Fruit fly (Drosophila melanogaster): ENCODE results near the gene CG5194.

Gene CG5194

DNA sequence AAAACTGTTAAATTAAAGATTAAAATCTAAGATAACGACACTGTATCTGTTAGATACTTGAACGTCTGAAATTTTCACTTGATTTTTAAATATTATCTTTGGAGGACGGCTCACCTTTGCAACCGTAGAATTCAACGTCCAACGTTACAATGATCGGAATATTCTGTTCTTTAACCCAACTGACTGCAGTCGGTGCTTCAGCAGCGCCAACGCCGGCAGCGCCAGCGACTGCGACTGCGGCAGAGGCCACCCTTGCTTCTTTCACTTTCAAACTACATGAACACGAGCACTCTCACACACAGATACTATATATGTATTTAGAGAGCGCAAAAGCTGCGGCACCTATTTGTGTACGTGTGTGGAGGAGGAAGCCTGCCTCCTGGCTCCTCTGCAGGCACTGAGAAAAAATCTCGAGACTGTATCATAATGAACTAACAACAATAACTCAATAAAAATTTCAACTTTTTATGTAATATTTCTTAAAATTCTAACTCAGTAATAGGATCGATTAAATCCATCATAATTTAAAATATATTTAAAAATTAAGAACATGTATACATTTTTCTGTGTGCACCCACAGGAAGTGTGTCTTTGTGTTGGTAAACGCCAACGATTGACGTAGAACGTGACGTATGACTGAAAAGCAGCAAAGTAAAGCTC, 47.9 kb upstream of the CG5194 start (continued):
- TF ChIP-seq D (optimal IDR thresholded peaks at IDR 0.05) = no peak
- peak; percentile 84 for TF ChIP-seq D (GFP tag; optimal IDR thresholded peaks at IDR 0.05)
- 0 out of 2 replicates have a peak, but pooled peaks have one; percentile 58 for TF ChIP-seq CG10321 (GFP tag; IDR thresholded peaks at IDR 0.05)
- peak; percentile 90 for TF ChIP-seq HHEX (GFP tag; optimal IDR thresholded peaks at IDR 0.05)
- peak; percentile 61 for TF ChIP-seq CG30020 (tag; optimal IDR thresholded peaks at IDR 0.05)
- TF ChIP-seq zen2 (GFP tag; IDR thresholded peaks at IDR 0.05; ENCODE audit: partially characterized antibody) = no peak
- TF ChIP-seq lov (optimal IDR thresholded peaks at IDR 0.05) = no peak
- TF ChIP-seq lov (GFP tag; IDR thresholded peaks at IDR 0.05) = peak; percentile 53; the same call in 1 of the 3 replicates
- TF ChIP-seq Hand (GFP tag; optimal IDR thresholded peaks at IDR 0.05) = peak; percentile 96
- TF ChIP-seq slou (GFP tag; optimal IDR thresholded peaks at IDR 0.05) = peak; percentile 83
- TF ChIP-seq CG10543 (GFP tag; optimal IDR thresholded peaks at IDR 0.05) = peak; percentile 95
- TF ChIP-seq br (optimal IDR thresholded peaks at IDR 0.05) = no peak
- TF ChIP-seq caup (GFP tag; optimal IDR thresholded peaks at IDR 0.05; ENCODE audit: severe bottlenecking) = peak; percentile 92
- peak; percentile 43 for TF ChIP-seq CG3995 (GFP tag; optimal IDR thresholded peaks at IDR 0.05)
- TF ChIP-seq E2f1 (GFP tag; IDR thresholded peaks at IDR 0.05) = peak; percentile 83
- peak; percentile 91 for TF ChIP-seq CG17359 (tag; optimal IDR thresholded peaks at IDR 0.05)
- TF ChIP-seq nom (GFP tag; optimal IDR thresholded peaks at IDR 0.05) = peak; percentile 90
- peak; percentile 57 to 60 for TF ChIP-seq chif (GFP tag; optimal IDR thresholded peaks at IDR 0.05)
- TF ChIP-seq CG16779 (GFP tag; IDR thresholded peaks at IDR 0.05) = 0 out of 2 replicates have a peak, but pooled peaks have one; percentile 66
- no peak for TF ChIP-seq CG15479 (GFP tag; optimal IDR thresholded peaks at IDR 0.05)
- peak; percentile 90 for TF ChIP-seq CG32772 (GFP tag; IDR thresholded peaks at IDR 0.05)
- TF ChIP-seq CG14441 (GFP tag; IDR thresholded peaks at IDR 0.05) = peak; percentile 79
- peak; percentile 87 for TF ChIP-seq CG4328 (GFP tag; optimal IDR thresholded peaks at IDR 0.05)
- peak; percentile 97 for TF ChIP-seq lbe (GFP tag; optimal IDR thresholded peaks at IDR 0.05)
- TF ChIP-seq Dfd (GFP tag; optimal IDR thresholded peaks at IDR 0.05) = no peak
- peak; percentile 78 for TF ChIP-seq CG12942 (GFP tag; optimal IDR thresholded peaks at IDR 0.05)
- peak; percentile 94 for TF ChIP-seq CG10147 (GFP tag; optimal IDR thresholded peaks at IDR 0.05)
- TF ChIP-seq CG3281 (GFP tag; optimal IDR thresholded peaks at IDR 0.05) = peak; percentile 93
- no peak for TF ChIP-seq usp (GFP tag; optimal IDR thresholded peaks at IDR 0.05)
- TF ChIP-seq tap (tag; optimal IDR thresholded peaks at IDR 0.05) = peak; percentile 85
- peak; percentile 87 for TF ChIP-seq so (GFP tag; IDR thresholded peaks at IDR 0.05)
- TF ChIP-seq CG1529 (GFP tag; optimal IDR thresholded peaks at IDR 0.05) = peak; percentile 81
- no peak for TF ChIP-seq HLHmδ (GFP tag; optimal IDR thresholded peaks at IDR 0.05)
- no peak for TF ChIP-seq stwl (tag; optimal IDR thresholded peaks at IDR 0.05)
- peak; percentile 10 for TF ChIP-seq CG1792 (GFP tag; optimal IDR thresholded peaks at IDR 0.05)
- peak; percentile 80 for TF ChIP-seq cg (GFP tag; optimal IDR thresholded peaks at IDR 0.05)
- TF ChIP-seq al (GFP tag; IDR thresholded peaks at IDR 0.05) = peak; percentile 86
- peak; percentile 85 for TF ChIP-seq tin (GFP tag; optimal IDR thresholded peaks at IDR 0.05)
- TF ChIP-seq CG6765 (GFP tag; optimal IDR thresholded peaks at IDR 0.05) = peak; percentile 85
- TF ChIP-seq gcm (GFP tag; optimal IDR thresholded peaks at IDR 0.05) = peak; percentile 88
- TF ChIP-seq Myb (GFP tag; optimal IDR thresholded peaks at IDR 0.05) = peak; percentile 24
- TF ChIP-seq dpn (GFP tag; optimal IDR thresholded peaks at IDR 0.05) = peak; percentile 54 to 83
- peak; percentile 96 for TF ChIP-seq CG13894 (tag; optimal IDR thresholded peaks at IDR 0.05)
- peak; percentile 95 for TF ChIP-seq CG12391 (tag; optimal IDR thresholded peaks at IDR 0.05)
- TF ChIP-seq maf-S (GFP tag; optimal IDR thresholded peaks at IDR 0.05) = peak; percentile 56
- TF ChIP-seq CG1233 (GFP tag; optimal IDR thresholded peaks at IDR 0.05) = peak; percentile 87
- TF ChIP-seq Dad (GFP tag; optimal IDR thresholded peaks at IDR 0.05) = peak; percentile 56
- TF ChIP-seq sug (tag; optimal IDR thresholded peaks at IDR 0.05) = peak; percentile 92
- TF ChIP-seq Sry-β (GFP tag; optimal IDR thresholded peaks at IDR 0.05) = no peak
- TF ChIP-seq schlank (tag; optimal IDR thresholded peaks at IDR 0.05) = peak; percentile 65

All from whole organism, embryonic.